Worm (Caenorhabditis elegans) whole organism, young adult: Measurements from ENCODE around the gene frm-2.
"Not testable (repeated sequence)": the region's sequence is repeated elsewhere in the genome, so short reads cannot be mapped to it uniquely, and the experiment has no call there.

Source experiments
- ama-1 ChIP-seq, 3 experiments: fragments of 150-350 bp in 1 of 3; sonication (generic microtip) in 2 of 3; optimal IDR thresholded peaks; 2 replicates each; lab custom pipeline; 2014 to 2018; ENCODE audit warnings: missing biosample characterization in 2 of 3, missing genetic modification characterization in 2 of 3, missing genetic modification reagents in 2 of 3
- ceh-27 ChIP-seq: fragments of 200-800 bp; sonication (Bioruptor generic); optimal IDR thresholded peaks from 2 replicates; lab custom pipeline; 2018; ENCODE audit warnings: mild to moderate bottlenecking, missing genetic modification characterization, moderate library complexity, missing compliant biosample characterization
- ceh-58 ChIP-seq: fragments of 200-800 bp; sonication (Bioruptor generic); IDR thresholded peaks from 2 replicates; pipeline ENCODE4 v1.3.6; 2022; ENCODE audit warnings: missing genetic modification characterization, missing compliant biosample characterization
- dpl-1 ChIP-seq: fragments of 150-350 bp; optimal IDR thresholded peaks from 2 replicates; lab custom pipeline; 2014; ENCODE audit warnings: missing biosample characterization, missing genetic modification reagents, missing genetic modification characterization
- pha-4 ChIP-seq: fragments of 150-350 bp; sonication (generic microtip); optimal IDR thresholded peaks from 2 replicates; lab custom pipeline; 2014; ENCODE audit warnings: missing biosample characterization, missing genetic modification reagents, missing genetic modification characterization
- rcor-1 ChIP-seq: fragments of 200-800 bp; sonication (Bioruptor generic); IDR thresholded peaks from 2 replicates; pipeline ENCODE4 v1.3.6; 2022; ENCODE audit warnings: missing genetic modification reagents, missing genetic modification characterization, missing compliant biosample characterization
- rpc-1 ChIP-seq, 2 experiments: fragments of 150-350 bp in 1 of 2; sonication (generic microtip) in 1 of 2; optimal IDR thresholded peaks; 2 replicates each; lab custom pipeline; 2014 to 2018; ENCODE audit warnings: missing biosample characterization in 1 of 2, missing genetic modification characterization in 1 of 2, missing genetic modification reagents in 1 of 2, missing genotype in 1 of 2
- sptf-2 ChIP-seq: fragments of 200-800 bp; sonication (Bioruptor generic); optimal IDR thresholded peaks from 2 replicates; lab custom pipeline; 2018; ENCODE audit warnings: mild to moderate bottlenecking, missing genetic modification characterization, missing compliant biosample characterization

ce11 chrIII:6013027-6013426, 31.1 kb upstream of the frm-2 start:
- not testable (repeated sequence) for TF ChIP-seq rcor-1 (GFP tag; lab: Robert Waterston, UW); rpc-1 (optimal IDR thresholded peaks at IDR 0.05; lab: Kevin White, UChicago); rpc-1 (tag; optimal IDR thresholded peaks at IDR 0.05; lab: Kevin White, UChicago); dpl-1 (GFP tag; lab: Kevin White, UChicago); pha-4 (tag; lab: Kevin White, UChicago); ceh-27 (GFP tag; lab: Kevin White, UChicago); ceh-58 (GFP tag; lab: Robert Waterston, UW); sptf-2 (GFP tag; lab: Kevin White, UChicago); ama-1 (optimal IDR thresholded peaks at IDR 0.05; lab: Kevin White, UChicago); ama-1 (GFP tag; optimal IDR thresholded peaks at IDR 0.05; lab: Kevin White, UChicago)
